Worm (Caenorhabditis elegans): Measurements from ENCODE around the gene rgr-1.

The rgr-1 gene

DNA sequence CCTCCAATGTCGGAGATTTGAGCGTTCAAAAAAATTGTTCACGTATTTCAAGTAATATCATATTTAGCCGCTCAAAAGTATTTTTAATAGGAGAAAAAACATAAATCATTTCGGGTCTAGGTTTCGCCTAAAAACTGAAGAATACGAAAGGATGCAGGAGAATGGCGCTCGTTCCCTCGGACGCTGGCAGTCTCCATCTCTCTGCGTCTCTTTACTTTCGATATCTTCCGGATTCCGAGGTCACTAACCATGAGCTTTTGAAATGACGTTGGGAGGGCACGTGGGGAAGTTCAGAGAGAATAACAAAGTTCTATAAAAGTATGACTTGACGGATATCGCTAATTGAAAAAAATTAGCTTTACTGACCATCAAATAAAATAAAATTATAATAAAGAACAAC, 2.6 kb upstream of the rgr-1 start (continued):
- TF ChIP-seq xbp-1 (tag; optimal IDR thresholded peaks at IDR 0.05) (no peak), sup-37 (GFP tag; optimal IDR thresholded peaks at IDR 0.05) (no peak), aly-2 (tag; optimal IDR thresholded peaks at IDR 0.05) (no peak), zag-1 (tag; optimal IDR thresholded peaks at IDR 0.05) (no peak), rnt-1 (tag; optimal IDR thresholded peaks at IDR 0.05) (peak; percentile 9), hlh-17 (GFP tag; optimal IDR thresholded peaks at IDR 0.05; ENCODE audit: borderline replicate concordance) (no peak), mef-2 (tag; optimal IDR thresholded peaks at IDR 0.05) (no peak), fkh-4 (tag; optimal IDR thresholded peaks at IDR 0.05; ENCODE audit: borderline replicate concordance) (no peak), tbx-2 (tag; optimal IDR thresholded peaks at IDR 0.05) (no peak), snpc-4 (tag; optimal IDR thresholded peaks at IDR 0.05) (no peak), efl-1 (optimal IDR thresholded peaks at IDR 0.05) (peak; percentile 3 to 35), efl-1 (GFP tag; optimal IDR thresholded peaks at IDR 0.05 in 1 of 2) (peak; percentile 41 to 84), mdl-1 (tag; optimal IDR thresholded peaks at IDR 0.05) (peak in 1 of 2 experiments; percentile 49), lin-39 (tag; optimal IDR thresholded peaks at IDR 0.05) (no peak), hpl-2 (GFP tag; optimal IDR thresholded peaks at IDR 0.05) (no peak), ceh-63 (GFP tag; optimal IDR thresholded peaks at IDR 0.05) (no peak), C34B4.2 (tag; optimal IDR thresholded peaks at IDR 0.05) (no peak), ztf-4 (tag; optimal IDR thresholded peaks at IDR 0.05) (no peak), pag-3 (tag; optimal IDR thresholded peaks at IDR 0.05; ENCODE audit: borderline replicate concordance, insufficient read depth) (peak; percentile 13), nhr-84 (tag; optimal IDR thresholded peaks at IDR 0.05) (no peak), nhr-47 (tag; optimal IDR thresholded peaks at IDR 0.05) (peak; percentile 17)

DNA sequence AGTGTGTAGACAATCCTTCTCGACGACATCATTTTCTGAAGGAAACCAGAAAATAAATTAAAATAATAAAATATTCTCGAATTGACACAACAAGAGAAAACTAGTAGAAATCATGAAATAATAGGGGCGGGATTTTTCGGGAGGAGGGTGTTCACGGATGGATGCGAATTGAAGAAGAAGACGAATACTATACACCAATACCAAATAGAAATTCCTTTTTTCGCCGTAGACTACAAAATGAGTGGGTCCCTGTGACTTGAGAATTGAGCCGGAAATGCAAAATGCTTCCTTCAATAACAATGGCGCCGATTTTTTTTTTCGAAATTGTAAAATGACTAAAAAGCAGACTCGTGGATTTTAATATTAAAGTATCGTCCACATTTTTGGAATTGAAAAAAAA, 7.5 kb downstream of the rgr-1 start, which contains the start of gene nlp-48:
Gene nlp-48 (minus strand): TSS at position 101 of the 400 bp plus-strand sequence.
- TF ChIP-seq nhr-77 (tag; optimal IDR thresholded peaks at IDR 0.05) (no peak), fkh-8 (tag; optimal IDR thresholded peaks at IDR 0.05) (no peak), efl-1 (optimal IDR thresholded peaks at IDR 0.05) (no peak), efl-1 (GFP tag; optimal IDR thresholded peaks at IDR 0.05 in 1 of 2) (no peak)

- TF ChIP-seq efl-3 (GFP tag; optimal IDR thresholded peaks at IDR 0.05) (no peak), ama-1 (optimal IDR thresholded peaks at IDR 0.05) (no peak), nhr-85 (tag) (peak; percentile 87), hlh-4 (tag; optimal IDR thresholded peaks at IDR 0.05) (no peak), C16A3.4 (tag; optimal IDR thresholded peaks at IDR 0.05) (peak; percentile 51), dpl-1 (GFP tag; optimal IDR thresholded peaks at IDR 0.05) (peak; percentile 73 to 79 (median 78)), elt-2 (tag; optimal IDR thresholded peaks at IDR 0.05) (peak; percentile 26), nhr-90 (tag; optimal IDR thresholded peaks at IDR 0.05; ENCODE audit: poor library complexity) (peak; percentile 78), nhr-77 (tag; optimal IDR thresholded peaks at IDR 0.05) (peak; percentile 34), nhr-47 (tag; optimal IDR thresholded peaks at IDR 0.05) (peak; percentile 87), lir-3 (tag; optimal IDR thresholded peaks at IDR 0.05; ENCODE audit: poor library complexity) (peak; percentile 67), tlp-1 (tag; optimal IDR thresholded peaks at IDR 0.05) (no peak), alr-1 (tag; optimal IDR thresholded peaks at IDR 0.05; ENCODE audit: borderline replicate concordance) (no peak), snu-23 (GFP tag; optimal IDR thresholded peaks at IDR 0.05) (peak; percentile 87), aha-1 (tag; optimal IDR thresholded peaks at IDR 0.05) (no peak), fkh-8 (tag; optimal IDR thresholded peaks at IDR 0.05) (peak; percentile 70), vab-15 (tag; optimal IDR thresholded peaks at IDR 0.05) (no peak), C04F5.9 (tag; optimal IDR thresholded peaks at IDR 0.05) (peak; percentile 62), lsy-2 (tag; optimal IDR thresholded peaks at IDR 0.05) (peak; percentile 88), lin-15B (tag; optimal IDR thresholded peaks at IDR 0.05) (peak; percentile 83), ztf-11 (tag; optimal IDR thresholded peaks at IDR 0.05) (peak in 1 of 2 experiments; percentile 38), hpl-2 (GFP tag; optimal IDR thresholded peaks at IDR 0.05) (no peak), sox-4 (tag; optimal IDR thresholded peaks at IDR 0.05) (peak; percentile 50), rnt-1 (tag; optimal IDR thresholded peaks at IDR 0.05) (peak; percentile 79), nhr-19 (GFP tag; conservative IDR thresholded peaks at IDR 0.05) (peak; percentile 91), unc-86 (tag; optimal IDR thresholded peaks at IDR 0.05) (peak; percentile 82), fos-1 (tag; optimal IDR thresholded peaks at IDR 0.05) (peak; percentile 64), pag-3 (tag; optimal IDR thresholded peaks at IDR 0.05; ENCODE audit: borderline replicate concordance, insufficient read depth) (no peak), nhr-12 (tag; optimal IDR thresholded peaks at IDR 0.05) (no peak), ceh-8 (GFP tag; optimal IDR thresholded peaks at IDR 0.05) (peak; percentile 71), mef-2 (tag; optimal IDR thresholded peaks at IDR 0.05) (no peak), lin-14 (GFP tag; optimal IDR thresholded peaks at IDR 0.05) (peak; percentile 82), snpc-4 (tag; optimal IDR thresholded peaks at IDR 0.05) (peak; percentile 80), jun-1 (tag; optimal IDR thresholded peaks at IDR 0.05) (peak; percentile 54)
These were observed 13.1 kb downstream of the rgr-1 start, which contains the start of gene T26G10.1 for ce11 chrIII:9406600-9406999. T26G10.1 (minus strand) TSS chrIII:9406641.
